Fruit fly (Drosophila melanogaster): ENCODE measurements around the gene CG31832.

CG31832 gene

DNA sequence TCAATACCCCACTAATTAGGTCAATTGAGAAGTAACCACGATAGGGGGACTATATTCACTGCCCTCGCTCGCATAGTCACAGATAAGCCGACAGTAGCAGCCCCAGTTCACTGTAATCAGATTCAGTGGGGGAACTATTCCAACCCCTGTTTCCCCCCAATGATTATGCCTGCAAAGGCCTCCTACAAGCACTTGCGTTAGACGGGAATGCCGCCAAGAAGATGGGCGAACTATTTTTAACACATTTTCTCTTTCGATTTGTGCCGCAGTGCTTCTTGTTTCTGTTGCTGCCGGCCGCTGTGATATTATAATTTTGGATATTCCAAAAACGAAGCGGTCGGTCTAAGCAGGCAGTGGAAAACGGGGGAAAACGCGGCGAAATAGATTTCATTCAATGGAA is 34.1 kb upstream of the CG31832 start:
- peak; percentile 36 for TF ChIP-seq Eip78C (GFP tag)
- TF ChIP-seq dsx (GFP tag; optimal IDR thresholded peaks at IDR 0.05; ENCODE audit: poor library complexity, severe bottlenecking): no peak

DNA sequence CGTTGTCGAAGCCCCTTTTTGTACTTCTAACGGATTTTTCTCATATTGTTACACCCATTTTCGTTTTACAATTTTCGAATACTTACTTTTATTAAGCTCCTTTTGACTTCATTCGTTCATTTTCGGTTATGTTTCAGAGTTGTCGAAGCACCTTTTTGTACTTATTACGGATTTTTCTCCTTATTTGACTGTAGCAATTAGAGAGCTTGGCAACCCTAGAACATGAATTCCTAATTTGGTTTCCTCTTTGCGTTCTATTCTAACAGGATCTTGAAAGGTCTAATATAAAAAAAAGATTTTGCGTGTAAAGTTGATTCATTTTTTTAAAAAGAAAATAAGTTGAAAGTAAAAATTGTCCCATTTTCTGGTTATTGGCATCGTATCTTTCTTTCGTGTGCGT is 30.5 kb upstream of the CG31832 start:
- TF ChIP-seq vri (GFP tag; optimal IDR thresholded peaks at IDR 0.05): no peak
- no peak for TF ChIP-seq cyc (GFP tag; optimal IDR thresholded peaks at IDR 0.05)
- no peak for TF ChIP-seq topi (GFP tag; optimal IDR thresholded peaks at IDR 0.05)
- no peak for TF ChIP-seq dac (GFP tag; optimal IDR thresholded peaks at IDR 0.05)
- no peak for TF ChIP-seq CG10669 (GFP tag; optimal IDR thresholded peaks at IDR 0.05)
- TF ChIP-seq CG16779 (tag; optimal IDR thresholded peaks at IDR 0.05): no peak
- TF ChIP-seq CG8119 (GFP tag; IDR thresholded peaks at IDR 0.05): no peak
- TF ChIP-seq dsx (GFP tag; optimal IDR thresholded peaks at IDR 0.05; ENCODE audit: poor library complexity, severe bottlenecking): no peak
- no peak for TF ChIP-seq Sox14 (GFP tag; optimal IDR thresholded peaks at IDR 0.05)
- no peak for TF ChIP-seq achi (GFP tag; optimal IDR thresholded peaks at IDR 0.05)
- no peak for TF ChIP-seq lz (GFP tag; optimal IDR thresholded peaks at IDR 0.05)
- no peak for TF ChIP-seq pdm3 (GFP tag; optimal IDR thresholded peaks at IDR 0.05)
- no peak for TF ChIP-seq CG34406 (GFP tag; optimal IDR thresholded peaks at IDR 0.05)
- no peak for TF ChIP-seq Hr39 (GFP tag; optimal IDR thresholded peaks at IDR 0.05)

DNA sequence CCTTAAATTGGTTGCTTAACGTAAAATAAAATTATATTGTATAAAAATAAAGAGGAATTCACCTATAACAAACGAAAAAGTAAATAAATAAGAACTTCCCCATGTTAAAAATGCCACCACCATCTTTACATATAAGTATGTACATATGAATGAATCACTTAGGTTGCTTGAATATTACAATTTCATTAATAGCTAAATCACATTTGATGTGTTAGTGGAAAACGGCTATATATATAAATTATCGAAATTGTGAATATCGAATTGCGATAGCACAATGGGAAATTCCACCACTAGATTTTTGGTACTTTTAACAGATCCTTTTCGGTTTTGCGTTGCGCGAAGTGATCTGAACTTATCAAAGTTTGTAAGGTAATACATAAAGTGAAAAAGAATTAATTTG is 29.8 kb upstream of the CG31832 start, which contains the start of the genes solo and vas:
TSS of gene solo (plus strand) at position 289 of the 400 bp plus-strand sequence.
TSS of gene vas (plus strand) at position 289 of the 400 bp plus-strand sequence.
- TF ChIP-seq CG6276 (GFP tag; optimal IDR thresholded peaks at IDR 0.05): no peak
- no peak for TF ChIP-seq CG10669 (GFP tag; optimal IDR thresholded peaks at IDR 0.05)
- no peak for TF ChIP-seq Smox (GFP tag; optimal IDR thresholded peaks at IDR 0.05)
- TF ChIP-seq fkh (GFP tag; optimal IDR thresholded peaks at IDR 0.05): no peak
- peak; percentile 19 for TF ChIP-seq CG10631 (GFP tag; optimal IDR thresholded peaks at IDR 0.05)
- TF ChIP-seq CG16779 (tag; optimal IDR thresholded peaks at IDR 0.05): no peak
- no peak for TF ChIP-seq Eip93F (GFP tag; optimal IDR thresholded peaks at IDR 0.05)
- no peak for TF ChIP-seq CG7368 (GFP tag; optimal IDR thresholded peaks at IDR 0.05)
- no peak for TF ChIP-seq fd85E (GFP tag; optimal IDR thresholded peaks at IDR 0.05)
- no peak for TF ChIP-seq Lpt (GFP tag; optimal IDR thresholded peaks at IDR 0.05)
- no peak for TF ChIP-seq spab (GFP tag; optimal IDR thresholded peaks at IDR 0.05)
- TF ChIP-seq dac (GFP tag; optimal IDR thresholded peaks at IDR 0.05): no peak
- no peak for TF ChIP-seq Ets96B (tag; optimal IDR thresholded peaks at IDR 0.05)
- TF ChIP-seq cyc (GFP tag; optimal IDR thresholded peaks at IDR 0.05): peak; percentile 17
- TF ChIP-seq CG32006 (GFP tag; optimal IDR thresholded peaks at IDR 0.05): no peak
- TF ChIP-seq Hr38 (GFP tag; optimal IDR thresholded peaks at IDR 0.05): no peak
- TF ChIP-seq Sox102F (GFP tag; optimal IDR thresholded peaks at IDR 0.05): no peak
- peak; percentile 33 for TF ChIP-seq OdsH (GFP tag; optimal IDR thresholded peaks at IDR 0.05)
- TF ChIP-seq achi (GFP tag; optimal IDR thresholded peaks at IDR 0.05): no peak
- TF ChIP-seq CG3919 (GFP tag; optimal IDR thresholded peaks at IDR 0.05): no peak
- TF ChIP-seq CG31627 (GFP tag; optimal IDR thresholded peaks at IDR 0.05): peak; percentile 18
- peak; percentile 41 for TF ChIP-seq Sox14 (GFP tag; optimal IDR thresholded peaks at IDR 0.05)
- TF ChIP-seq CG8119 (GFP tag; IDR thresholded peaks at IDR 0.05): no peak
- no peak for TF ChIP-seq Eip78C (GFP tag)
- TF ChIP-seq topi (GFP tag; optimal IDR thresholded peaks at IDR 0.05): peak; percentile 17
- peak; percentile 45 for TF ChIP-seq Hr4 (GFP tag; optimal IDR thresholded peaks at IDR 0.05)
- TF ChIP-seq lz (GFP tag; optimal IDR thresholded peaks at IDR 0.05): peak; percentile 19
- no peak for TF ChIP-seq vri (GFP tag; optimal IDR thresholded peaks at IDR 0.05)
- peak; percentile 2 for TF ChIP-seq CG4318 (GFP tag; optimal IDR thresholded peaks at IDR 0.05)
- no peak for TF ChIP-seq CG6792 (GFP tag; optimal IDR thresholded peaks at IDR 0.05)
- TF ChIP-seq CG8319 (GFP tag; optimal IDR thresholded peaks at IDR 0.05): no peak
- no peak for TF ChIP-seq Ets21C (GFP tag; optimal IDR thresholded peaks at IDR 0.05)
- no peak for TF ChIP-seq CG34406 (GFP tag; optimal IDR thresholded peaks at IDR 0.05)
- no peak for TF ChIP-seq fd59A (GFP tag; optimal IDR thresholded peaks at IDR 0.05)
- no peak for TF ChIP-seq pdm3 (GFP tag; optimal IDR thresholded peaks at IDR 0.05)
- TF ChIP-seq esn (GFP tag; optimal IDR thresholded peaks at IDR 0.05): peak; percentile 9
- TF ChIP-seq CG11902 (GFP tag; optimal IDR thresholded peaks at IDR 0.05): no peak
- TF ChIP-seq acj6 (GFP tag; optimal IDR thresholded peaks at IDR 0.05): peak; percentile 15
- no peak for TF ChIP-seq CG6854 (GFP tag; optimal IDR thresholded peaks at IDR 0.05)
- no peak for TF ChIP-seq Eip75B (GFP tag; optimal IDR thresholded peaks at IDR 0.05)
- no peak for TF ChIP-seq CG15336 (GFP tag; IDR thresholded peaks at IDR 0.05)
- no peak for TF ChIP-seq CG11762 (GFP tag; optimal IDR thresholded peaks at IDR 0.05; ENCODE audit: insufficient read depth)
- no peak for TF ChIP-seq net (GFP tag; optimal IDR thresholded peaks at IDR 0.05)
- TF ChIP-seq CG6163 (GFP tag; IDR thresholded peaks at IDR 0.05): 0 out of 3 replicates have a peak, but pooled peaks have one; percentile 51
- no peak for TF ChIP-seq salr (GFP tag; optimal IDR thresholded peaks at IDR 0.05)
